Fruit fly (Drosophila melanogaster): ENCODE results near the gene GIIIspla2.

The GIIIspla2 gene

dm6 chrX:8114476-8115342 lies 42.7 kb upstream of the GIIIspla2 start:
- TF ChIP-seq cic (GFP tag; optimal IDR thresholded peaks at IDR 0.05) (no peak), CG7045 (GFP tag; optimal IDR thresholded peaks at IDR 0.05) (peak; percentile 60), CG33017 (tag; optimal IDR thresholded peaks at IDR 0.05) (peak; percentile 62), Hr96 (GFP tag; optimal IDR thresholded peaks at IDR 0.05) (no peak), bab1 (GFP tag; optimal IDR thresholded peaks at IDR 0.05) (peak; percentile 57), tj (GFP tag; optimal IDR thresholded peaks at IDR 0.05) (peak; percentile 73), Clk (GFP tag; optimal IDR thresholded peaks at IDR 0.05) (peak; percentile 25), ovo (GFP tag; optimal IDR thresholded peaks at IDR 0.05) (peak; percentile 1), Mnt (GFP tag; optimal IDR thresholded peaks at IDR 0.05) (peak; percentile 46), Crg-1 (GFP tag; optimal IDR thresholded peaks at IDR 0.05) (no peak), CG14711 (tag; optimal IDR thresholded peaks at IDR 0.05) (peak; percentile 62), CG11617 (GFP tag; optimal IDR thresholded peaks at IDR 0.05) (peak; percentile 64), CG12768 (GFP tag; optimal IDR thresholded peaks at IDR 0.05) (peak; percentile 62), CG1620 (GFP tag; optimal IDR thresholded peaks at IDR 0.05) (peak; percentile 21), CG5204 (GFP tag; optimal IDR thresholded peaks at IDR 0.05) (peak; percentile 70), toe (GFP tag; optimal IDR thresholded peaks at IDR 0.05) (peak; percentile 45), cnc (optimal IDR thresholded peaks at IDR 0.05) (no peak), kay (GFP tag; ENCODE audit: borderline replicate concordance) (no peak), CG7101 (tag; optimal IDR thresholded peaks at IDR 0.05) (peak; percentile 80), pad (GFP tag; optimal IDR thresholded peaks at IDR 0.05) (peak; percentile 20)

- TF ChIP-seq ovo (GFP tag; optimal IDR thresholded peaks at IDR 0.05), result peak; percentile 2
- TF ChIP-seq CG33017 (tag; optimal IDR thresholded peaks at IDR 0.05), result no peak
- no peak for TF ChIP-seq CG1620 (GFP tag; optimal IDR thresholded peaks at IDR 0.05)
- TF ChIP-seq CG12768 (GFP tag; optimal IDR thresholded peaks at IDR 0.05), result no peak
- TF ChIP-seq cic (GFP tag; optimal IDR thresholded peaks at IDR 0.05), result no peak
- TF ChIP-seq CG11617 (GFP tag; optimal IDR thresholded peaks at IDR 0.05), result no peak
- no peak for TF ChIP-seq bab1 (GFP tag; optimal IDR thresholded peaks at IDR 0.05)
- TF ChIP-seq Hr96 (GFP tag; optimal IDR thresholded peaks at IDR 0.05), result no peak
- peak; percentile 37 for TF ChIP-seq pad (GFP tag; optimal IDR thresholded peaks at IDR 0.05)
These were observed 42.1 kb upstream of the GIIIspla2 start for dm6 chrX:8115343-8115676.

- TF ChIP-seq Mnt (GFP tag; optimal IDR thresholded peaks at IDR 0.05) (peak; percentile 96), CG11617 (GFP tag; optimal IDR thresholded peaks at IDR 0.05) (peak; percentile 21), tj (GFP tag; optimal IDR thresholded peaks at IDR 0.05) (peak; percentile 11), bab1 (GFP tag; optimal IDR thresholded peaks at IDR 0.05) (no peak), cic (GFP tag; optimal IDR thresholded peaks at IDR 0.05) (peak; percentile 21)
These were observed 41.6 kb upstream of the GIIIspla2 start, which contains the start of gene Gclc for dm6 chrX:8115717-8116311. Gene Gclc (minus strand): TSS chrX:8116147.

- TF ChIP-seq Mnt (GFP tag; optimal IDR thresholded peaks at IDR 0.05), result peak; percentile 84
- TF ChIP-seq bab1 (GFP tag; optimal IDR thresholded peaks at IDR 0.05), result no peak
- no peak for TF ChIP-seq tj (GFP tag; optimal IDR thresholded peaks at IDR 0.05)
- TF ChIP-seq CG7045 (GFP tag; optimal IDR thresholded peaks at IDR 0.05), result no peak
- no peak for TF ChIP-seq ovo (GFP tag; optimal IDR thresholded peaks at IDR 0.05)
- TF ChIP-seq toe (GFP tag; optimal IDR thresholded peaks at IDR 0.05), result no peak
These were observed 40.6 kb upstream of the GIIIspla2 start, which contains the start of gene CG1575 for dm6 chrX:8116813-8117212. Gene CG1575 (plus strand): TSS chrX:8117012.

- TF ChIP-seq bab1 (GFP tag; optimal IDR thresholded peaks at IDR 0.05) (peak; percentile 57), CG12768 (GFP tag; optimal IDR thresholded peaks at IDR 0.05) (no peak), Mnt (GFP tag; optimal IDR thresholded peaks at IDR 0.05) (peak; percentile 100)
These were observed 36.5 kb upstream of the GIIIspla2 start, which contains the start of gene CG2260 for dm6 chrX:8120939-8121338. Gene CG2260 (minus strand): TSS chrX:8121147.

dm6 chrX:8122834-8123233 lies 34.6 kb upstream of the GIIIspla2 start:
- TF ChIP-seq Mnt (GFP tag; optimal IDR thresholded peaks at IDR 0.05) (no peak), CG12768 (GFP tag; optimal IDR thresholded peaks at IDR 0.05) (no peak), kay (GFP tag; ENCODE audit: borderline replicate concordance) (no peak), Clk (GFP tag; optimal IDR thresholded peaks at IDR 0.05) (no peak)

dm6 chrX:8125224-8125649 lies 32.2 kb upstream of the GIIIspla2 start:
- no peak for TF ChIP-seq pad (GFP tag; optimal IDR thresholded peaks at IDR 0.05)
- no peak for TF ChIP-seq bab1 (GFP tag; optimal IDR thresholded peaks at IDR 0.05)
- no peak for TF ChIP-seq Clk (GFP tag; optimal IDR thresholded peaks at IDR 0.05)
